Worm (Caenorhabditis elegans): ENCODE data around the gene Y110A2AL.10.

- TF ChIP-seq him-1 (tag; optimal IDR thresholded peaks at IDR 0.05) (no peak), W03F9.2 (tag; optimal IDR thresholded peaks at IDR 0.05) (no peak)
These were observed 25.2 kb downstream of the Y110A2AL.10 start for ce11 chrII:2846552-2846951.

Measured in whole organism, L4/young adult.